Worm (Caenorhabditis elegans) whole organism, L1 larva: Measurements from ENCODE around the gene Y45G5AM.7.

ENCODE experiments used
- ama-1 ChIP-seq: fragments of 150-350 bp; optimal IDR thresholded peaks from 2 replicates; lab custom pipeline; 2014
- ceh-82 ChIP-seq, 3 experiments: fragments of 150-350 bp in 1 of 3; sonication (generic microtip) in 2 of 3; optimal IDR thresholded peaks; 2 replicates each; lab custom pipeline; 2014 to 2017; ENCODE audit warnings: missing biosample characterization in 3 of 3, missing genetic modification characterization in 3 of 3
- elt-2 ChIP-seq: sonication (generic microtip); optimal IDR thresholded peaks from 2 replicates; lab custom pipeline; 2016; ENCODE audit warnings: missing genetic modification characterization, mild to moderate bottlenecking, inconsistent platforms, missing compliant biosample characterization, missing genetic modification reagents
- fkh-10 ChIP-seq: sonication (generic microtip); optimal IDR thresholded peaks from 2 replicates; lab custom pipeline; 2017; ENCODE audit warnings: missing biosample characterization, missing genetic modification reagents, missing genetic modification characterization
- mdl-1 ChIP-seq, 2 experiments: fragments of 150-350 bp; optimal IDR thresholded peaks; 2 replicates each; lab custom pipeline; 2014 to 2017; ENCODE audit warnings: missing biosample characterization in 2 of 2, missing genetic modification characterization in 2 of 2, inconsistent platforms in 1 of 2
- nhr-20 ChIP-seq: sonication (generic microtip); optimal IDR thresholded peaks from 2 replicates; lab custom pipeline; 2016; ENCODE audit warnings: mild to moderate bottlenecking, missing genetic modification characterization, missing compliant biosample characterization
- nhr-237 ChIP-seq: fragments of 150-350 bp; optimal IDR thresholded peaks from 2 replicates; lab custom pipeline; 2014; ENCODE audit warnings: missing biosample characterization, missing genetic modification characterization
- nhr-90 ChIP-seq: sonication (generic microtip); optimal IDR thresholded peaks from 2 replicates; lab custom pipeline; 2016; ENCODE audit warnings: mild to moderate bottlenecking, missing genetic modification characterization, missing compliant biosample characterization; ENCODE audit not compliant: poor library complexity
- rnt-1 ChIP-seq: sonication (generic microtip); optimal IDR thresholded peaks from 2 replicates; lab custom pipeline; 2016; ENCODE audit warnings: mild to moderate bottlenecking, missing genetic modification characterization, moderate library complexity, missing compliant biosample characterization
- skn-1 ChIP-seq: fragments of 150-350 bp; optimal IDR thresholded peaks from 2 replicates; lab custom pipeline; 2014; ENCODE audit warnings: missing biosample characterization, missing genetic modification characterization
- tlp-1 ChIP-seq: fragments of 150-350 bp; optimal IDR thresholded peaks from 2 replicates; lab custom pipeline; 2014; ENCODE audit warnings: missing biosample characterization, missing genetic modification characterization
- unc-130 ChIP-seq: fragments of 150-350 bp; optimal IDR thresholded peaks from 2 replicates; lab custom pipeline; 2017; ENCODE audit warnings: missing biosample characterization, missing genetic modification characterization, inconsistent platforms
- unc-86 ChIP-seq: sonication (generic microtip); optimal IDR thresholded peaks from 2 replicates; lab custom pipeline; 2016; ENCODE audit warnings: missing genetic modification characterization, missing compliant biosample characterization

DNA sequence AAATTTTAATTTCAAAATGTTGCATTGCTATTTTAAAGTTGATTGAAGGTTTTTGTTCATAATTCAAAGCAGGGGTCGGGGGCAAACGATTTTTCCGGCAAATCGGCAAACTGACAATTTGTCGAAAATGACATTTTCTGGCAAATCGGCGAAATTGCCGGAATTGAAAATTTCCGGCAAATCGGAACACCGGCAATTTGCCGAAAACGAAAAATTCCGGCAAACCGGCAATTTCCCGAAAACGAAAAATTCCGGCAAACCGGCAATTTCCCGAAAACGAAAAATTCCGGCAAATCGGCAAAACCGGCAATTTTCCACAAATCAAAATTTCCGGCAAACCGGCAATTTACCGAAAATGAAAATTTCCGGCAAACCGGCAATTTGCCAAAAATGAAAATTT lies 20.2 kb upstream of the Y45G5AM.7 start:
- no peak for TF ChIP-seq elt-2 (tag; lab: Kevin White, UChicago)
- TF ChIP-seq unc-86 = no peak
- peak; percentile 7 for TF ChIP-seq ama-1 (lab: Kevin White, UChicago)
- no peak for TF ChIP-seq nhr-20 (tag; lab: Kevin White, UChicago)
- TF ChIP-seq fkh-10 = no peak
- TF ChIP-seq unc-130 = no peak
- no peak for TF ChIP-seq ceh-82 (tag; optimal IDR thresholded peaks at IDR 0.05; lab: Kevin White, UChicago)
- TF ChIP-seq rnt-1 (tag; lab: Kevin White, UChicago) = no peak
- TF ChIP-seq nhr-90 = no peak
- no peak for TF ChIP-seq mdl-1 (tag; optimal IDR thresholded peaks at IDR 0.05; lab: Kevin White, UChicago)
- no peak for TF ChIP-seq skn-1 (tag; lab: Kevin White, UChicago)
- TF ChIP-seq tlp-1 = no peak
- TF ChIP-seq nhr-237 (tag; lab: Kevin White, UChicago) = no peak
